Worm (Caenorhabditis elegans) whole organism, L4 larva: ENCODE measurements around the gene rbg-1.

Source experiments
- aly-2 ChIP-seq: sonication (generic microtip); optimal IDR thresholded peaks from 2 replicates; lab custom pipeline; 2018; ENCODE audit warnings: missing biosample characterization, missing genetic modification characterization
- ceh-44 ChIP-seq: fragments of 200-800 bp; sonication (Bioruptor generic); IDR thresholded peaks from 2 replicates; pipeline ENCODE4 v1.3.6; 2022; ENCODE audit warnings: missing genetic modification reagents, missing genetic modification characterization, missing compliant biosample characterization
- cey-2 ChIP-seq: sonication (generic microtip); optimal IDR thresholded peaks from 3 replicates; lab custom pipeline; 2017; ENCODE audit warnings: missing genetic modification characterization, mild to moderate bottlenecking, missing compliant biosample characterization, antibody characterized with exemption, borderline replicate concordance; ENCODE audit not compliant: insufficient read depth
- daf-12 ChIP-seq: fragments of 150-350 bp; optimal IDR thresholded peaks from 2 replicates; lab custom pipeline; 2014; ENCODE audit warnings: missing biosample characterization, missing genetic modification reagents, missing genetic modification characterization
- daf-16 ChIP-seq, 3 experiments: sonication (generic microtip); optimal IDR thresholded peaks; 2 replicates each; lab custom pipeline; 2016 to 2017; ENCODE audit warnings: missing genetic modification characterization in 3 of 3, missing genetic modification reagents in 3 of 3, mild to moderate bottlenecking in 2 of 3, missing compliant biosample characterization in 2 of 3, missing biosample characterization in 1 of 3, moderate library complexity in 1 of 3
- egl-27 ChIP-seq: sonication (generic microtip); optimal IDR thresholded peaks from 3 replicates; lab custom pipeline; 2017; ENCODE audit warnings: missing biosample characterization, missing genetic modification reagents, missing genetic modification characterization
- fkh-10 ChIP-seq: fragments of 150-350 bp; optimal IDR thresholded peaks from 2 replicates; lab custom pipeline; 2014; ENCODE audit warnings: missing biosample characterization, missing genetic modification reagents, missing genetic modification characterization
- mdt-29 ChIP-seq: fragments of 200-800 bp; sonication (Bioruptor generic); IDR thresholded peaks from 2 replicates; pipeline ENCODE4 v1.3.6; 2022; ENCODE audit warnings: missing genetic modification reagents, missing genetic modification characterization, missing compliant biosample characterization
- snpc-4 ChIP-seq: fragments of 150-350 bp; optimal IDR thresholded peaks from 2 replicates; lab custom pipeline; 2014; ENCODE audit warnings: missing biosample characterization, missing genetic modification characterization

DNA sequence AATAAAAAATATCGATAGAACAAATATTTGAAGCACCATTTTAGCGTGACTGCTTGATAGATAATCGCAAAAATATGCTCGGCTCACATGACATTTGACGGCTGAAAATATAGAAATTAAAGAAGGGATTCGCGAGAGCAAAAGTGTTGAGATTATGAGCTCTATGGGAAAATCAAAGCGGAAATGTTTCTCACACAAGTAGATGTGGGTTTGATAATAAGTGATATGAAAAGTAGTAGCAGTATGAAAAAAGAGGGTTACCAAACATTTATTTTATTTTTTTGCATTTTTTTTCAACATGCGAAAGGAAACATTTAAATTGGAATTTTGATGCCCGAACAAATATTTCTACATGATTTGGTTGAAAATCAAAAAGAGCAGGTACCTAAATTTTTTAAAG, 7.9 kb downstream of the rbg-1 start, which contains the start of gene iglr-1:
- TF ChIP-seq ceh-44 (GFP tag; lab: Robert Waterston, UW) (no peak), cey-2 (tag; lab: Kevin White, UChicago) (no peak), egl-27 (tag; lab: Kevin White, UChicago) (no peak), mdt-29 (GFP tag; lab: Robert Waterston, UW) (no peak), fkh-10 (GFP tag; lab: Kevin White, UChicago) (no peak), daf-16 (GFP tag; optimal IDR thresholded peaks at IDR 0.05; lab: Kevin White, UChicago) (no peak), daf-16 (tag; optimal IDR thresholded peaks at IDR 0.05; lab: Kevin White, UChicago) (no peak), aly-2 (tag; lab: Kevin White, UChicago) (no peak), daf-12 (tag; lab: Kevin White, UChicago) (no peak), snpc-4 (tag; lab: Kevin White, UChicago) (no peak)
